Worm (Caenorhabditis elegans) whole organism, L4 larva: ENCODE measurements around the gene rabr-4.
A peak's percentile ranks its signal among the peaks of the same experiment; 100 is the strongest.

Experiments
- F10B5.3 ChIP-seq: sonication (generic microtip); optimal IDR thresholded peaks from 2 replicates; lab custom pipeline; 2016; ENCODE audit warnings: mild to moderate bottlenecking, missing genetic modification characterization, missing compliant biosample characterization
- F49E8.2 ChIP-seq: sonication (generic microtip); optimal IDR thresholded peaks from 2 replicates; lab custom pipeline; 2016; ENCODE audit warnings: missing compliant biosample characterization, mild to moderate bottlenecking, missing genetic modification characterization, borderline replicate concordance
- R02D3.7 ChIP-seq: fragments of 150-350 bp; sonication (generic microtip); optimal IDR thresholded peaks from 3 replicates; lab custom pipeline; 2014; ENCODE audit warnings: missing biosample characterization, missing genetic modification characterization
- T26A8.4 ChIP-seq: fragments of 200-800 bp; sonication (Bioruptor generic); IDR thresholded peaks from 2 replicates; pipeline ENCODE4 v1.3.6; 2022; ENCODE audit warnings: missing genetic modification characterization, missing compliant biosample characterization
- Y105C5A.15 ChIP-seq: fragments of 200-800 bp; sonication (Bioruptor generic); IDR thresholded peaks from 2 replicates; pipeline ENCODE4 v1.3.6; 2022; ENCODE audit warnings: missing genetic modification characterization, missing compliant biosample characterization
- Y48G9A.11 ChIP-seq: fragments of 200-800 bp; sonication (Bioruptor generic); IDR thresholded peaks from 2 replicates; pipeline ENCODE4 v1.3.6; 2022; ENCODE audit warnings: missing genetic modification reagents, missing genetic modification characterization, missing compliant biosample characterization
- Y75B8A.6 ChIP-seq: fragments of 200-800 bp; sonication (Bioruptor generic); IDR thresholded peaks from 2 replicates; pipeline ENCODE4 v1.3.6; 2022; ENCODE audit warnings: missing genetic modification reagents, missing genetic modification characterization, missing compliant biosample characterization
- ama-1 ChIP-seq: fragments of 150-350 bp; optimal IDR thresholded peaks from 2 replicates; lab custom pipeline; 2014; ENCODE audit warnings: inconsistent platforms, mixed read lengths
- arid-1 ChIP-seq: fragments of 200-800 bp; sonication (Bioruptor generic); conservative IDR thresholded peaks from 2 replicates; pipeline ENCODE4 v1.3.6; 2022; ENCODE audit warnings: missing genetic modification reagents, missing genetic modification characterization, missing compliant biosample characterization
- attf-4 ChIP-seq: sonication (generic microtip); optimal IDR thresholded peaks from 3 replicates; lab custom pipeline; 2017; ENCODE audit warnings: missing biosample characterization, missing genetic modification characterization
- ceh-20 ChIP-seq: fragments of 200-800 bp; sonication (Bioruptor generic); IDR thresholded peaks from 2 replicates; pipeline ENCODE4 v1.3.6; 2022; ENCODE audit warnings: missing genetic modification reagents, missing genetic modification characterization, missing compliant biosample characterization
- ces-1 ChIP-seq: fragments of 150-350 bp; sonication (generic microtip); optimal IDR thresholded peaks from 4 replicates; lab custom pipeline; 2014; ENCODE audit warnings: missing biosample characterization, missing genetic modification reagents, missing genetic modification characterization
- ctbp-1 ChIP-seq: fragments of 200-800 bp; sonication (Bioruptor generic); IDR thresholded peaks from 2 replicates; pipeline ENCODE4 v1.3.6; 2022; ENCODE audit warnings: missing genetic modification reagents, missing genetic modification characterization, missing compliant biosample characterization
- daf-8 ChIP-seq: fragments of 200-800 bp; sonication (Bioruptor generic); IDR thresholded peaks from 2 replicates; pipeline ENCODE4 v1.3.6; 2022; ENCODE audit warnings: missing genetic modification characterization, missing compliant biosample characterization
- dmd-6 ChIP-seq: fragments of 200-800 bp; sonication (Bioruptor generic); IDR thresholded peaks from 2 replicates; pipeline ENCODE4 v1.3.6; 2022; ENCODE audit warnings: missing genetic modification reagents, missing genetic modification characterization, missing compliant biosample characterization
- dmd-8 ChIP-seq: fragments of 200-800 bp; sonication (Bioruptor generic); IDR thresholded peaks from 2 replicates; pipeline ENCODE4 v1.3.6; 2022; ENCODE audit warnings: missing genetic modification characterization, missing compliant biosample characterization
- dmd-9 ChIP-seq: fragments of 200-800 bp; sonication (Bioruptor generic); IDR thresholded peaks from 2 replicates; pipeline ENCODE4 v1.3.6; 2022; ENCODE audit warnings: missing genetic modification reagents, missing genetic modification characterization, missing compliant biosample characterization
- fkh-10 ChIP-seq: fragments of 150-350 bp; optimal IDR thresholded peaks from 2 replicates; lab custom pipeline; 2014; ENCODE audit warnings: missing biosample characterization, missing genetic modification reagents, missing genetic modification characterization
- gei-8 ChIP-seq: fragments of 200-800 bp; sonication (Bioruptor generic); optimal IDR thresholded peaks from 2 replicates; lab custom pipeline; 2018; ENCODE audit warnings: mild to moderate bottlenecking, missing genetic modification characterization, missing compliant biosample characterization
- hlh-11 ChIP-seq: fragments of 200-800 bp; sonication (Bioruptor generic); optimal IDR thresholded peaks from 2 replicates; lab custom pipeline; 2018; ENCODE audit warnings: mild to moderate bottlenecking, missing genetic modification characterization, missing compliant biosample characterization
- hmg-1.1 ChIP-seq: fragments of 200-800 bp; sonication (Bioruptor generic); IDR thresholded peaks from 2 replicates; pipeline ENCODE4 v1.3.6; 2022; ENCODE audit warnings: missing genetic modification reagents, missing genetic modification characterization, missing compliant biosample characterization
- lin-13 ChIP-seq: fragments of 150-350 bp; optimal IDR thresholded peaks from 2 replicates; lab custom pipeline; 2014; ENCODE audit warnings: missing biosample characterization, missing genetic modification reagents, missing genetic modification characterization
- lin-39 ChIP-seq: fragments of 150-350 bp; optimal IDR thresholded peaks from 2 replicates; lab custom pipeline; 2014; ENCODE audit warnings: missing biosample characterization, missing genetic modification reagents, missing genetic modification characterization
- lir-3 ChIP-seq: sonication (generic microtip); optimal IDR thresholded peaks from 2 replicates; lab custom pipeline; 2016; ENCODE audit warnings: mild to moderate bottlenecking, missing genetic modification characterization, missing compliant biosample characterization
- madf-5 ChIP-seq, 2 experiments: fragments of 200-800 bp; sonication (Bioruptor generic); IDR thresholded peaks; 2 replicates each; pipeline ENCODE4 v1.3.6; 2022; ENCODE audit warnings: missing compliant biosample characterization in 2 of 2, missing genetic modification characterization in 2 of 2
- mep-1 ChIP-seq: fragments of 150-350 bp; sonication (generic microtip); optimal IDR thresholded peaks from 3 replicates; lab custom pipeline; 2014; ENCODE audit warnings: missing biosample characterization, missing genetic modification characterization
- nhr-237 ChIP-seq: sonication (generic microtip); optimal IDR thresholded peaks from 2 replicates; lab custom pipeline; 2017; ENCODE audit warnings: missing biosample characterization, missing genetic modification characterization
- nhr-25 ChIP-seq: sonication (generic microtip); optimal IDR thresholded peaks from 2 replicates; lab custom pipeline; 2017; ENCODE audit warnings: missing genetic modification characterization, mild to moderate bottlenecking, missing compliant biosample characterization, antibody characterized with exemption, moderate library complexity, borderline replicate concordance; ENCODE audit not compliant: insufficient read depth
- php-3 ChIP-seq: fragments of 200-800 bp; sonication (Bioruptor generic); IDR thresholded peaks from 2 replicates; pipeline ENCODE4 v1.3.6; 2022; ENCODE audit warnings: missing genetic modification reagents, missing genetic modification characterization, missing compliant biosample characterization
- unc-130 ChIP-seq: sonication (generic microtip); optimal IDR thresholded peaks from 2 replicates; lab custom pipeline; 2016; ENCODE audit warnings: missing genetic modification reagents, missing genetic modification characterization, missing compliant biosample characterization
- unc-62 ChIP-seq, 3 experiments: fragments of 150-350 bp in 1 of 3; sonication (generic microtip); optimal IDR thresholded peaks in 2 of 3; peaks in 1 of 3; 1 replicate in 1 of 3; 2 replicates in 2 of 3; lab custom pipeline; 2014 to 2017; ENCODE audit warnings: missing biosample characterization in 3 of 3, missing genetic modification characterization in 3 of 3, missing genetic modification reagents in 3 of 3, missing genotype in 1 of 3
- zag-1 ChIP-seq: fragments of 150-350 bp; optimal IDR thresholded peaks from 2 replicates; lab custom pipeline; 2014; ENCODE audit warnings: missing biosample characterization, missing genetic modification characterization
- zfp-2 ChIP-seq: sonication (generic microtip); optimal IDR thresholded peaks from 2 replicates; lab custom pipeline; 2016; ENCODE audit warnings: mild to moderate bottlenecking, missing genetic modification characterization, missing compliant biosample characterization

The rabr-4 gene

ce11 chrV:16183357-16183756 is 11.4 kb upstream of the rabr-4 start, which contains the start of gene srz-14:
srz-14 (plus strand) TSS chrV:16183657.
- no peak for TF ChIP-seq zag-1 (tag; lab: Kevin White, UChicago)
- no peak for TF ChIP-seq R02D3.7 (tag; lab: Kevin White, UChicago)
- no peak for TF ChIP-seq nhr-25 (tag; lab: Kevin White, UChicago)
- TF ChIP-seq daf-8, result no peak
- no peak for TF ChIP-seq nhr-237 (tag; lab: Kevin White, UChicago)

- TF ChIP-seq dmd-9 (no peak), T26A8.4 (no peak), madf-5 (GFP tag; IDR thresholded peaks at IDR 0.05; lab: Robert Waterston, UW) (no peak), mep-1 (tag; lab: Kevin White, UChicago) (no peak), F10B5.3 (tag; lab: Kevin White, UChicago) (no peak), unc-130 (GFP tag; lab: Kevin White, UChicago) (no peak), ceh-20 (GFP tag; lab: Robert Waterston, UW) (no peak), hlh-11 (tag; lab: Kevin White, UChicago) (no peak), php-3 (no peak), hmg-1.1 (GFP tag; lab: Robert Waterston, UW) (no peak), F49E8.2 (tag; lab: Kevin White, UChicago) (no peak), fkh-10 (GFP tag; lab: Kevin White, UChicago) (no peak)
Observed at ce11 chrV:16190485-16190884, 4.3 kb upstream of the rabr-4 start, which contains the start of gene srh-281. srh-281 (plus strand) TSS chrV:16190785.

ce11 chrV:16192114-16192513 is 2.6 kb upstream of the rabr-4 start, which contains the start of gene srh-279:
srh-279 (plus strand) TSS chrV:16192414.
- TF ChIP-seq Y105C5A.15 (GFP tag; lab: Robert Waterston, UW), result no peak
- no peak for TF ChIP-seq R02D3.7 (tag; lab: Kevin White, UChicago)
- peak in 1 of 2 experiments; percentile 26 for TF ChIP-seq unc-62 (GFP tag; optimal IDR thresholded peaks at IDR 0.05 in 1 of 2; lab: Kevin White, UChicago)
- TF ChIP-seq unc-62 (tag; optimal IDR thresholded peaks at IDR 0.05; lab: Kevin White, UChicago), result no peak
- TF ChIP-seq gei-8 (GFP tag; lab: Kevin White, UChicago), result no peak
- TF ChIP-seq lin-39 (tag; lab: Kevin White, UChicago), result no peak
- TF ChIP-seq dmd-9, result no peak

- no peak for TF ChIP-seq ces-1
- no peak for TF ChIP-seq dmd-9
- TF ChIP-seq hlh-11 (tag; lab: Kevin White, UChicago), result no peak
- no peak for TF ChIP-seq lin-13
- no peak for TF ChIP-seq zfp-2
- no peak for TF ChIP-seq Y48G9A.11 (GFP tag; lab: Robert Waterston, UW)
Observed at ce11 chrV:16195379-16195778, 640 bp downstream of the rabr-4 start, which contains the start of gene rabr-3. rabr-3 (plus strand) TSS chrV:16195679.

ce11 chrV:16198016-16198415 is 3.3 kb downstream of the rabr-4 start, which contains the start of gene F11A5.5:
F11A5.5 (plus strand) TSS chrV:16198316.
- TF ChIP-seq attf-4 (tag; lab: Kevin White, UChicago) (no peak), dmd-8 (no peak), dmd-6 (GFP tag; lab: Robert Waterston, UW) (no peak), ama-1 (lab: Kevin White, UChicago) (no peak), lir-3 (tag; lab: Kevin White, UChicago) (no peak), gei-8 (GFP tag; lab: Kevin White, UChicago) (no peak), Y75B8A.6 (GFP tag; lab: Robert Waterston, UW) (no peak), ctbp-1 (GFP tag; lab: Robert Waterston, UW) (no peak), arid-1 (GFP tag; lab: Robert Waterston, UW) (no peak)
- TF ChIP-seq, all 104 proteins: peak for 0
